Worm (Caenorhabditis elegans) whole organism, midembryonic: ENCODE data around the gene pfd-2.

ENCODE experiments used
- T22C8.4 ChIP-seq: fragments of 200-800 bp; sonication (Bioruptor generic); IDR thresholded peaks from 2 replicates; pipeline ENCODE4 v1.3.6; 2022; ENCODE audit warnings: missing genetic modification characterization, missing compliant biosample characterization
- cog-1 ChIP-seq: sonication (generic microtip); optimal IDR thresholded peaks from 2 replicates; lab custom pipeline; 2016; ENCODE audit warnings: missing genetic modification characterization, missing compliant biosample characterization
- flt-1 ChIP-seq: fragments of 200-800 bp; sonication (Bioruptor generic); IDR thresholded peaks from 2 replicates; pipeline ENCODE4 v1.3.6; 2022; ENCODE audit warnings: missing genetic modification characterization, missing compliant biosample characterization
- klf-2 ChIP-seq: fragments of 200-800 bp; sonication (Bioruptor generic); conservative IDR thresholded peaks from 2 replicates; pipeline ENCODE4 v1.3.6; 2022; ENCODE audit warnings: missing genetic modification reagents, missing genetic modification characterization, missing compliant biosample characterization
- med-1 ChIP-seq: sonication (generic microtip); optimal IDR thresholded peaks from 2 replicates; lab custom pipeline; 2017; ENCODE audit warnings: missing genetic modification characterization, mild to moderate bottlenecking, missing compliant biosample characterization, antibody characterized with exemption, missing genetic modification reagents; ENCODE audit not compliant: insufficient read depth
- ref-1 ChIP-seq: fragments of 200-800 bp; sonication (Bioruptor generic); conservative IDR thresholded peaks from 2 replicates; pipeline ENCODE4 v1.3.6; 2022; ENCODE audit warnings: missing genetic modification reagents, missing genetic modification characterization, missing compliant biosample characterization
- tab-1 ChIP-seq: fragments of 200-800 bp; sonication (Bioruptor generic); IDR thresholded peaks from 2 replicates; pipeline ENCODE4 v1.3.6; 2022; ENCODE audit warnings: missing genetic modification characterization, missing compliant biosample characterization
- ztf-23 ChIP-seq: fragments of 200-800 bp; sonication (Bioruptor generic); IDR thresholded peaks from 2 replicates; pipeline ENCODE4 v1.3.6; 2022; ENCODE audit warnings: missing genetic modification reagents, missing genetic modification characterization, missing compliant biosample characterization
- ztf-29 ChIP-seq: fragments of 200-800 bp; sonication (Bioruptor generic); IDR thresholded peaks from 2 replicates; pipeline ENCODE4 v1.3.6; 2022; ENCODE audit warnings: missing genetic modification reagents, missing genetic modification characterization, missing compliant biosample characterization

pfd-2 gene

DNA sequence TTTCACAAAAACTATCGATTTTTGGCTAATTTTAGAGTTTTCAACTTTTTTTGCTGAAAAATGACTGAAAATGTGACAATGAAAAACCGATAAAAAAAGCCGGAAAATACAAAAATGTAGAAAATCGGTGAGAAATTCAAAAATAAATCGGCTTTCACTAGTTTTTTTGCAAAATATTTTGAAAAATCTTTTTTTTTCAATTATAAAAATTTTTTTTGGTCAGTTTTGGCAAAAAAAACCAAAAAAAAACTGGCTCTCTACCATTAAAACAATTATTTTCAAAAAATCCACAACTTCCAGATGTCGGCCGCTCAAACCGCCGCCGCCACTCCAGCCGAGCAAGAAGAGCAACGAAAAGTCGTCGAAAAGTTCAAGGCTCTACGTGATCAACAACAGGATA, at the start of gene pfd-2:
Gene pfd-2, plus strand, starts transcription at position 301 of the 400 bp plus-strand sequence.
- TF ChIP-seq med-1 (no peak), klf-2 (no peak), flt-1 (GFP tag; lab: Robert Waterston, UW) (no peak), ref-1 (GFP tag; lab: Robert Waterston, UW) (no peak), ztf-29 (GFP tag; lab: Robert Waterston, UW) (no peak), T22C8.4 (GFP tag; lab: Robert Waterston, UW) (no peak), tab-1 (GFP tag; lab: Robert Waterston, UW) (no peak), cog-1 (no peak), ztf-23 (GFP tag; lab: Robert Waterston, UW) (no peak)

DNA sequence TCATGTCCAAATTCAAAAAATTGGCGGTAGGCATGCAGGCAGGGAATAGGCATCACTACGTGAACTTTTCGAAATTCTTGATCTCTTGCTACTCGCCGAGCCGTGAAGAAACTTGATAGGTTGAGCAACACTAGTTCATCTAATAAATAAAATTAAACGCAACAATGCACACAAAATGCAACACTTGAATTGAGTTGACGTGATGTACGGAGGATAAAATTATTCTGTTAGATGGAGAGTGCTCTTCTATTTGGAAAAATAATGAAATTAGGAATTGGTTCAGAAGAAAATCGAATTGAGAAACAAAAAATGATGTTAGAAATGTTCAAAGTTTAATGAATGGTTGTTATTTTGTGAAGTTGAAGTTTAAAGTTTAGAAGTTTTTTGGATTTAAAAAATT, 49.6 kb upstream of the pfd-2 start:
- TF ChIP-seq ref-1 (GFP tag; lab: Robert Waterston, UW), result no peak
- TF ChIP-seq tab-1 (GFP tag; lab: Robert Waterston, UW), result no peak
- TF ChIP-seq med-1, result no peak
- TF ChIP-seq cog-1, result no peak
- TF ChIP-seq klf-2, result no peak
- TF ChIP-seq ztf-23 (GFP tag; lab: Robert Waterston, UW), result no peak
- no peak for TF ChIP-seq flt-1 (GFP tag; lab: Robert Waterston, UW)
- no peak for TF ChIP-seq T22C8.4 (GFP tag; lab: Robert Waterston, UW)
- TF ChIP-seq ztf-29 (GFP tag; lab: Robert Waterston, UW), result no peak

DNA sequence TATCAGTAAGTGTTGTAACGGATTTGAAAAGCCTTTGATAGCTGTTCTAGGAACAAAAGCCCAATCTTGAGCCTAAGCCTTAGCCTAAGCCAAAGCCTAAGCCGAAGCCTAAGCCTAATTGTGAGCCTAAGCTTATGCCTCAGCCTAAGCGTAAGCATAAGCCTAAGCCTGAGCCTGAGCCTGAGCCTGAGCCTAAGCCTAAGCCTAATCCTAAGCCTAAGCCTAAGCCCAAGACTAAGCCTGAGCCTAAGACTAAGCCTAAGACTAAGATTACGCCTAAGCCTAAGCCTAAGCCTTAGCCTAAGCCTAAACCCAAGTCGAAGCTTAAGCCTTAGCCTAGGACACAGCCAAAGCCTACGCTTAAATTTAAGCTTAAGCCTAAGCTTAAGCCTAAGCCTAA, 48.9 kb upstream of the pfd-2 start:
- TF ChIP-seq ztf-23 (GFP tag; lab: Robert Waterston, UW) (no peak), ztf-29 (GFP tag; lab: Robert Waterston, UW) (0 out of 2 replicates have a peak, but pooled peaks have one; percentile 32), flt-1 (GFP tag; lab: Robert Waterston, UW) (no peak), med-1 (no peak), T22C8.4 (GFP tag; lab: Robert Waterston, UW) (no peak)

DNA sequence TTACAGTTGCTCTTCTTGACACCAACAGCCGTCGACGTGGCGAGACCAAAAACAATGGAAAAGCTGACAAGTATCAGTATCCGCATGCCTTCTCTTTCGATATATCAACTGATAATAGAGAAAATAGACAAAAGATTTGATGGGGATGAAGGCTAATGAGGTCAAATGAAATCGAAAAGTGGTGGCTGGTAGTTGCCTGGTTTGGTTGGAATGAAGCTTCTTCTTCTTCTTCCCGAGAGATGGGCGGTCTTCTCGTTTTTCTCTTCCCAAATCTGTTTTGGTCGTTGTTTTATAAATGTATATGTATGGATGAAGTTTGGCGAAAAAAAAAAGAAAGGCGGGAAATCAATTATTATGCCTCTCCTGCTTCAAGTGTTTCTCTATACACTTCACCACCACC, 44.8 kb upstream of the pfd-2 start, which contains the start of gene C01F1.5:
Gene C01F1.5, minus strand, starts transcription at position 103 of the 400 bp plus-strand sequence.
- no peak for TF ChIP-seq tab-1 (GFP tag; lab: Robert Waterston, UW)
- no peak for TF ChIP-seq cog-1
- TF ChIP-seq flt-1 (GFP tag; lab: Robert Waterston, UW), result 0 out of 2 replicates have a peak, but pooled peaks have one; percentile 34

DNA sequence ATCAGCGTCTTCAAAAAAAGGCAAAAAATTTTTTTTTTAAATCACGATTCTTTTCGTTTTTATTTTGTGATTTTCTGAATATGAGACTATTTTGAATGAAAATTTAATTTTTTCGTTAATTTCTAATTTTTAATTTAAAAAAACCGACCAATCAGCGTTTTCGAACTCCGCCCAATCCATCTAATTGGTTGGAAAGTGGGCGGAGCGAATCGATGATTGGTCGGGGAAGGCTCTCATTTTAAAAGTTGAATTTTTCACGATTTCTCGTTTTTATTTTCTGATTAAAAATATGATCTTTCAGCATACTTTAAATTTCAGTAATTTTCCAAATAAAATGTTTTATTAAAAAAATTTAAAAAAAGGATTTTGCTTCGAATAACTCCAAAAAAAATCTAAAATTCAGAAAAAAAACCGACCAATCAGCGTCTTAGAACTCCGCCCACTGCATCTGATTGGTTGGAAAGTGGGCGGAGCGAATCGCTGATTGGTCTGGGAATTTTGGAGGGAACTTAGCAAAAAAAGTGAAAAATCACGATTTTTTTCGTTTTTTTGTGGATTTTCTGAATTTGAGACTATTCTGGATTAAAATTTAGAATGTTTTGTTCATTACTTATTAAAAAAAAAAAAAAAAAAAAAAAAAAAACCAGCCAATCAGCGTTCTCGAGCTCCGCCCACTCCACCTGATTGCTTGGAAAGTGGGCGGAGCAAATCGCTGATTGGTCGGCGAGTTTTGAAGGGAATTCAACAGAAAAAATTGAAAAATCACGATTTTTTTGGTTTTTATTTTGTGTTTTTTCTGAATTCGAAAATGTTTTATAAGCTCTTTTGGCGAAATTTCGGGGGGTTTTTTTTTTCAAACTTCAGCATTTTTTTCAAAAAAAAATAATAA, 42.0 kb upstream of the pfd-2 start:
- TF ChIP-seq flt-1 (GFP tag; lab: Robert Waterston, UW) (no peak), klf-2 (no peak), T22C8.4 (GFP tag; lab: Robert Waterston, UW) (no peak), ref-1 (GFP tag; lab: Robert Waterston, UW) (no peak), med-1 (no peak), tab-1 (GFP tag; lab: Robert Waterston, UW) (no peak), cog-1 (no peak), ztf-29 (GFP tag; lab: Robert Waterston, UW) (no peak), ztf-23 (GFP tag; lab: Robert Waterston, UW) (no peak)

DNA sequence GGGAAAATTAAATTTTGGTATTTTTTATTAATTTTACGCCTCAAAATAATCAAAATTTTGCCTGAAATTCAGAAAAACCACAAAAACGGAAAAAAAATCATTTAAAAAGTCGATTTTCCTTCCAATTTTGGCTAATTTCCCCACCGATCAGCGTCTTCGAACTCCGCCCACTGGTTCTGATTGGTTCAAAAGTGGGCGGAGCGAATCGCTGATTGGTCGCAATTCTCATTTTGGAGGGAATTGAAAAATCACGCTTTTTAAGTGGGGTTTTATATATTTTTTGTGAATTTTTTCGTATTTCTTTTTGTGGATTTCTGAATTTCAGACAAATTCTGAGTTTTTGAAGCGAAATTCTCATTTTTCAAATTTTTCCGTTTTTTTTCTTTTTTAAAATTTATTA, 39.6 kb upstream of the pfd-2 start:
- TF ChIP-seq tab-1 (GFP tag; lab: Robert Waterston, UW), result no peak
- TF ChIP-seq cog-1, result no peak
- TF ChIP-seq ref-1 (GFP tag; lab: Robert Waterston, UW), result no peak
- no peak for TF ChIP-seq med-1
- no peak for TF ChIP-seq flt-1 (GFP tag; lab: Robert Waterston, UW)
- no peak for TF ChIP-seq ztf-23 (GFP tag; lab: Robert Waterston, UW)

DNA sequence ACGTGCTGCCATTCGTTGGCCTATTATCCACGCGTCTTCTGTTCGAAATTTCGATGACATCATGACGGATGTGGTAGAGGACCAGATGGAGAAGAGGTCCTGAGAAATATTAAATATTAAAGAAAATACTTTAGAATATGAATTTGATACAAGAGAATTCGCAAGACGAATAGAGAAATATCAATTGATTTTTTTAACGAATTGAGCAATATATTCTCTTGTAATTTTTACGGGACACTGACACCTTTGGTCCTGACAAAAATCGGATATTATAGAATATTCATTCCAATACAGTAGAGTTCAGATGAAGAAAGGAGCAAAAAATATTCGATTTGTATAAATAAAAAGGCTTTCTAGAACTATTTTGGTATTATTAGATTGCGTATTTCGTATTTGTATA, 38.4 kb upstream of the pfd-2 start, which contains the start of gene C01F1.6:
Gene C01F1.6, minus strand, starts transcription at position 101 of the 400 bp plus-strand sequence.
- TF ChIP-seq med-1 (no peak), klf-2 (no peak), flt-1 (GFP tag; lab: Robert Waterston, UW) (no peak), ztf-29 (GFP tag; lab: Robert Waterston, UW) (no peak), ref-1 (GFP tag; lab: Robert Waterston, UW) (no peak), cog-1 (no peak), tab-1 (GFP tag; lab: Robert Waterston, UW) (no peak), ztf-23 (GFP tag; lab: Robert Waterston, UW) (no peak), T22C8.4 (GFP tag; lab: Robert Waterston, UW) (no peak)

DNA sequence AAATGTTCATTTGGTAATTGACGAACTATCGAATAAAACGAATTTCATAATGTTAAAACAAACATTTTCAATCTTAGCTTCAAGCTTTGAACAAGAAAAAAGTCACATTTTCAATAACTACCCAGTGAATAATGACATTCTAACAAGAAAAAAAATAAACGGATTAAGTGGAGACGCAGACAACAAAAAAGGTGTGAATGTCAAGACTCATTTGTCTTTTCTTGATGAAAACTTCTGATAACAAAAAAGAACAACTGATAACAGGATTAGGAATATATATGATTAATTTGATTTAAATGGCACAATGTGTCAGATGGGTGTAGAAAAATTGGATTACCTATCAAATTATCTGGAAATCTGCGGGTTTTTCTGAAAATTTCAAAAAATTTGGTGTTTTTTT, 37.9 kb upstream of the pfd-2 start:
- TF ChIP-seq ref-1 (GFP tag; lab: Robert Waterston, UW) (no peak), cog-1 (no peak), flt-1 (GFP tag; lab: Robert Waterston, UW) (no peak), klf-2 (no peak), ztf-29 (GFP tag; lab: Robert Waterston, UW) (no peak), T22C8.4 (GFP tag; lab: Robert Waterston, UW) (no peak), tab-1 (GFP tag; lab: Robert Waterston, UW) (no peak), med-1 (no peak), ztf-23 (GFP tag; lab: Robert Waterston, UW) (no peak)

DNA sequence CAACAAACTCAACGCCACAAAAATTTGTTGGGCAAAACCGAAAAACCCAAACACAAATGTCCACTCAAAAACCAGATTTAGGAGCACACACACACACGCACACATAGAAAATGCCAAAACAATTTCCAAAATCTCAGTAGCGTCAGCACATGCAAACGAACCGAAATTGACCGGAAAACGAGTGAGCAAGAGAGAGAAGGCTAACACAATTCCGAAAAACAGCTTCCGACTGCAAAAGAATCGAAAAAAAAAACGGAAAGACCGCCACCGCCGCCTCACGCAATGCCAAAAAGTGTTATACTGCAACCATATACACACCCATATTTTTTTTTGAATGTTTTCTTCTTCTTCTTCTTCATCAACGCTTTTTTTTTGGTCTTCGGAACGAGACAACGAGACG, 34.7 kb upstream of the pfd-2 start:
- TF ChIP-seq T22C8.4 (GFP tag; lab: Robert Waterston, UW) (no peak), ztf-23 (GFP tag; lab: Robert Waterston, UW) (no peak), ref-1 (GFP tag; lab: Robert Waterston, UW) (no peak), flt-1 (GFP tag; lab: Robert Waterston, UW) (no peak), ztf-29 (GFP tag; lab: Robert Waterston, UW) (no peak), med-1 (no peak), cog-1 (no peak), klf-2 (no peak), tab-1 (GFP tag; lab: Robert Waterston, UW) (no peak)
